Worm (Caenorhabditis elegans) whole organism, late embryonic: Measurements from ENCODE around the gene M163.8.

Experiments
- C08G9.2 ChIP-seq: sonication (generic microtip); optimal IDR thresholded peaks from 2 replicates; lab custom pipeline; 2016; ENCODE audit warnings: mild to moderate bottlenecking, missing genetic modification characterization, moderate library complexity, missing compliant biosample characterization
- C38D4.7 ChIP-seq: fragments of 200-800 bp; sonication (Bioruptor generic); optimal IDR thresholded peaks from 2 replicates; lab custom pipeline; 2018; ENCODE audit warnings: mild to moderate bottlenecking, missing genetic modification characterization, moderate library complexity, missing compliant biosample characterization
- K09A11.1 ChIP-seq: sonication (generic microtip); optimal IDR thresholded peaks from 2 replicates; lab custom pipeline; 2017; ENCODE audit warnings: antibody characterized with exemption, mild to moderate bottlenecking, missing genetic modification characterization, missing compliant biosample characterization; ENCODE audit not compliant: insufficient read depth
- T23F11.4 ChIP-seq: fragments of 200-800 bp; sonication (Bioruptor generic); optimal IDR thresholded peaks from 2 replicates; lab custom pipeline; 2018; ENCODE audit warnings: mild to moderate bottlenecking, missing genetic modification characterization, missing compliant biosample characterization
- Y22D7AL.16 ChIP-seq: sonication (generic microtip); optimal IDR thresholded peaks from 2 replicates; lab custom pipeline; 2016; ENCODE audit warnings: missing genetic modification characterization, missing compliant biosample characterization
- ama-1 ChIP-seq: fragments of 150-350 bp; optimal IDR thresholded peaks from 2 replicates; lab custom pipeline; 2014
- ceh-14 ChIP-seq: sonication (generic microtip); optimal IDR thresholded peaks from 2 replicates; lab custom pipeline; 2016; ENCODE audit warnings: missing genotype, missing genetic modification characterization, missing compliant biosample characterization
- ceh-18 ChIP-seq: sonication (generic microtip); optimal IDR thresholded peaks from 2 replicates; lab custom pipeline; 2016; ENCODE audit warnings: missing genetic modification characterization, missing compliant biosample characterization
- ceh-19 ChIP-seq: fragments of 200-800 bp; sonication (Bioruptor generic); optimal IDR thresholded peaks from 2 replicates; lab custom pipeline; 2018; ENCODE audit warnings: mild to moderate bottlenecking, missing genetic modification characterization, missing compliant biosample characterization
- ceh-2 ChIP-seq: sonication (generic microtip); optimal IDR thresholded peaks from 2 replicates; lab custom pipeline; 2016; ENCODE audit warnings: missing genotype, missing genetic modification characterization, missing compliant biosample characterization
- ceh-30 ChIP-seq: fragments of 150-350 bp; optimal IDR thresholded peaks from 2 replicates; lab custom pipeline; 2014; ENCODE audit warnings: missing biosample characterization, missing genetic modification characterization
- ceh-31 ChIP-seq: sonication (generic microtip); optimal IDR thresholded peaks from 2 replicates; lab custom pipeline; 2016; ENCODE audit warnings: missing genetic modification characterization, missing compliant biosample characterization
- ceh-34 ChIP-seq: sonication (generic microtip); optimal IDR thresholded peaks from 2 replicates; lab custom pipeline; 2016; ENCODE audit warnings: mild to moderate bottlenecking, missing genetic modification characterization, missing compliant biosample characterization
- ceh-9 ChIP-seq: sonication (generic microtip); optimal IDR thresholded peaks from 2 replicates; lab custom pipeline; 2016; ENCODE audit warnings: mild to moderate bottlenecking, missing genetic modification characterization, inconsistent platforms, missing compliant biosample characterization
- che-1 ChIP-seq: sonication (generic microtip); optimal IDR thresholded peaks from 2 replicates; lab custom pipeline; 2016; ENCODE audit warnings: mild to moderate bottlenecking, missing genetic modification characterization, missing compliant biosample characterization
- dve-1 ChIP-seq: sonication (generic microtip); optimal IDR thresholded peaks from 2 replicates; lab custom pipeline; 2017; ENCODE audit warnings: antibody characterized with exemption, mild to moderate bottlenecking, missing genetic modification characterization, missing compliant biosample characterization
- elt-2 ChIP-seq: sonication (generic microtip); optimal IDR thresholded peaks from 2 replicates; lab custom pipeline; 2016; ENCODE audit warnings: missing genetic modification reagents, missing genetic modification characterization, missing compliant biosample characterization
- elt-4 ChIP-seq: sonication (generic microtip); optimal IDR thresholded peaks from 2 replicates; lab custom pipeline; 2016; ENCODE audit warnings: missing genetic modification characterization, missing compliant biosample characterization
- eyg-1 ChIP-seq: sonication (generic microtip); optimal IDR thresholded peaks from 2 replicates; lab custom pipeline; 2016; ENCODE audit warnings: missing genotype, missing genetic modification characterization, missing compliant biosample characterization
- fax-1 ChIP-seq: sonication (generic microtip); optimal IDR thresholded peaks from 2 replicates; lab custom pipeline; 2016; ENCODE audit warnings: missing genotype, missing genetic modification characterization, missing compliant biosample characterization
- gmeb-2 ChIP-seq: sonication (generic microtip); optimal IDR thresholded peaks from 2 replicates; lab custom pipeline; 2016; ENCODE audit warnings: missing genetic modification characterization, inconsistent platforms, missing compliant biosample characterization
- hlh-13 ChIP-seq: fragments of 200-800 bp; sonication (Bioruptor generic); optimal IDR thresholded peaks from 2 replicates; lab custom pipeline; 2018; ENCODE audit warnings: mild to moderate bottlenecking, missing genetic modification characterization, missing compliant biosample characterization
- hlh-15 ChIP-seq: sonication (generic microtip); optimal IDR thresholded peaks from 2 replicates; lab custom pipeline; 2016; ENCODE audit warnings: missing genetic modification characterization, missing compliant biosample characterization
- hlh-30 ChIP-seq: sonication (generic microtip); optimal IDR thresholded peaks from 2 replicates; lab custom pipeline; 2017; ENCODE audit warnings: antibody characterized with exemption, missing genetic modification characterization, missing compliant biosample characterization; ENCODE audit not compliant: insufficient read depth
- madf-2 ChIP-seq: sonication (generic microtip); optimal IDR thresholded peaks from 2 replicates; lab custom pipeline; 2017; ENCODE audit warnings: missing genetic modification characterization, missing compliant biosample characterization
- mec-3 ChIP-seq: sonication (generic microtip); optimal IDR thresholded peaks from 2 replicates; lab custom pipeline; 2016; ENCODE audit warnings: borderline replicate concordance, missing genetic modification characterization, missing compliant biosample characterization
- nfya-1 ChIP-seq: sonication (generic microtip); optimal IDR thresholded peaks from 2 replicates; lab custom pipeline; 2017; ENCODE audit warnings: missing genetic modification characterization, mild to moderate bottlenecking, missing compliant biosample characterization, antibody characterized with exemption, moderate library complexity
- pha-2 ChIP-seq: sonication (generic microtip); optimal IDR thresholded peaks from 2 replicates; lab custom pipeline; 2017; ENCODE audit warnings: mild to moderate bottlenecking, missing genetic modification characterization, missing compliant biosample characterization
- pros-1 ChIP-seq: fragments of 150-350 bp; optimal IDR thresholded peaks from 2 replicates; lab custom pipeline; 2014; ENCODE audit warnings: missing biosample characterization, missing genetic modification reagents, missing genetic modification characterization
- rnt-1 ChIP-seq: sonication (generic microtip); optimal IDR thresholded peaks from 2 replicates; lab custom pipeline; 2016; ENCODE audit warnings: missing genetic modification characterization, missing compliant biosample characterization
- sox-2 ChIP-seq: fragments of 200-800 bp; sonication (Bioruptor generic); IDR thresholded peaks from 2 replicates; pipeline ENCODE4 v1.3.6; 2022; ENCODE audit warnings: missing genetic modification reagents, missing genetic modification characterization, missing compliant biosample characterization
- tbx-2 ChIP-seq: sonication (generic microtip); optimal IDR thresholded peaks from 2 replicates; lab custom pipeline; 2016; ENCODE audit warnings: missing genetic modification characterization, missing compliant biosample characterization
- tbx-7 ChIP-seq: sonication (generic microtip); optimal IDR thresholded peaks from 2 replicates; lab custom pipeline; 2016; ENCODE audit warnings: missing genotype, missing genetic modification characterization, missing compliant biosample characterization
- unc-3 ChIP-seq, 2 experiments: fragments of 200-800 bp in 1 of 2; sonication (Bioruptor generic) in 1 of 2; sonication (generic microtip) in 1 of 2; conservative IDR thresholded peaks in 1 of 2; optimal IDR thresholded peaks in 1 of 2; 2 replicates each; pipeline versions ENCODE4 v1.3.6 to Lab custom; 2016 to 2022; ENCODE audit warnings: missing compliant biosample characterization in 2 of 2, missing genetic modification characterization in 2 of 2, missing genetic modification reagents in 1 of 2
- unc-42 ChIP-seq: sonication (generic microtip); optimal IDR thresholded peaks from 2 replicates; lab custom pipeline; 2016; ENCODE audit warnings: missing genotype, missing genetic modification characterization, missing compliant biosample characterization
- unc-86 ChIP-seq: sonication (generic microtip); optimal IDR thresholded peaks from 2 replicates; lab custom pipeline; 2016; ENCODE audit warnings: missing genetic modification characterization, missing compliant biosample characterization
- zip-5 ChIP-seq: sonication (generic microtip); optimal IDR thresholded peaks from 2 replicates; lab custom pipeline; 2016; ENCODE audit warnings: missing genetic modification characterization, missing compliant biosample characterization
- ztf-16 ChIP-seq: sonication (generic microtip); optimal IDR thresholded peaks from 2 replicates; lab custom pipeline; 2017; ENCODE audit warnings: missing genetic modification characterization, missing compliant biosample characterization

M163.8 gene

ce11 chrX:14447498-14447897 is 37.4 kb upstream of the M163.8 start:
- TF ChIP-seq hlh-30 (no peak), ceh-31 (tag; lab: Kevin White, UChicago) (no peak), unc-86 (tag; lab: Kevin White, UChicago) (no peak), C38D4.7 (GFP tag; lab: Kevin White, UChicago) (no peak), ceh-2 (no peak), tbx-7 (no peak), madf-2 (tag; lab: Kevin White, UChicago) (no peak), sox-2 (no peak), elt-2 (tag; lab: Kevin White, UChicago) (no peak), gmeb-2 (tag; lab: Kevin White, UChicago) (no peak), mec-3 (tag; lab: Kevin White, UChicago) (no peak), dve-1 (tag; lab: Kevin White, UChicago) (no peak), ceh-30 (tag; lab: Kevin White, UChicago) (no peak), rnt-1 (tag; lab: Kevin White, UChicago) (no peak), ceh-19 (no peak), hlh-15 (tag; lab: Kevin White, UChicago) (no peak)
- TF ChIP-seq, all 69 proteins: peak for 0

- no peak for TF ChIP-seq hlh-15 (tag; lab: Kevin White, UChicago)
- TF ChIP-seq K09A11.1 (tag; lab: Kevin White, UChicago) = no peak
- no peak for TF ChIP-seq pha-2 (tag; lab: Kevin White, UChicago)
- no peak for TF ChIP-seq ama-1
- no peak for TF ChIP-seq tbx-2 (tag; lab: Kevin White, UChicago)
- no peak for TF ChIP-seq ztf-16 (tag; lab: Kevin White, UChicago)
- TF ChIP-seq ceh-31 (tag; lab: Kevin White, UChicago) = no peak
- no peak for TF ChIP-seq C38D4.7 (GFP tag; lab: Kevin White, UChicago)
- TF ChIP-seq ceh-14 (tag; lab: Kevin White, UChicago) = no peak
- TF ChIP-seq mec-3 (tag; lab: Kevin White, UChicago) = no peak
- no peak for TF ChIP-seq unc-42 (tag; lab: Kevin White, UChicago)
- TF ChIP-seq T23F11.4 (GFP tag; lab: Kevin White, UChicago) = no peak
Observed at ce11 chrX:14447910-14448309, 37.0 kb upstream of the M163.8 start, which contains the start of gene jmjd-3.2. jmjd-3.2 (plus strand) TSS chrX:14448210.

- TF ChIP-seq ceh-9 (tag; lab: Kevin White, UChicago) (no peak), gmeb-2 (tag; lab: Kevin White, UChicago) (no peak), unc-3 (GFP tag; conservative IDR thresholded peaks at IDR 0.05; lab: Robert Waterston, UW) (no peak), unc-3 (tag; optimal IDR thresholded peaks at IDR 0.05; lab: Kevin White, UChicago) (no peak), nfya-1 (tag; lab: Kevin White, UChicago) (no peak), ceh-30 (tag; lab: Kevin White, UChicago) (no peak), eyg-1 (no peak), ceh-18 (tag; lab: Kevin White, UChicago) (no peak), Y22D7AL.16 (no peak)
Observed at ce11 chrX:14453735-14454134, 31.2 kb upstream of the M163.8 start, which contains the start of gene F23D12.7. F23D12.7 (minus strand) TSS chrX:14453835.

- no peak for TF ChIP-seq zip-5 (tag; lab: Kevin White, UChicago)
- TF ChIP-seq pros-1 = no peak
- TF ChIP-seq fax-1 (tag; lab: Kevin White, UChicago) = no peak
- TF ChIP-seq elt-2 (tag; lab: Kevin White, UChicago) = no peak
- TF ChIP-seq C38D4.7 (GFP tag; lab: Kevin White, UChicago) = no peak
- TF ChIP-seq ceh-34 = no peak
- TF ChIP-seq C08G9.2 (tag; lab: Kevin White, UChicago) = no peak
- no peak for TF ChIP-seq che-1 (tag; lab: Kevin White, UChicago)
- no peak for TF ChIP-seq ceh-2
- TF ChIP-seq hlh-13 (GFP tag; lab: Kevin White, UChicago) = no peak
- TF ChIP-seq eyg-1 = no peak
- TF ChIP-seq elt-4 (tag; lab: Kevin White, UChicago) = no peak
- no peak for TF ChIP-seq nfya-1 (tag; lab: Kevin White, UChicago)
- TF ChIP-seq hlh-30 = no peak
Observed at ce11 chrX:14455419-14455818, 29.5 kb upstream of the M163.8 start, which contains the start of gene Y66C5A.1. Y66C5A.1 (minus strand) TSS chrX:14455519.
